Worm (Caenorhabditis elegans) whole organism, L1 larva: ENCODE measurements around the gene F26F12.5.

Source experiments
- C16A3.4 ChIP-seq: fragments of 150-350 bp; optimal IDR thresholded peaks from 2 replicates; lab custom pipeline; 2014; ENCODE audit warnings: missing biosample characterization, missing genetic modification characterization
- Y116A8C.19 ChIP-seq: sonication (generic microtip); optimal IDR thresholded peaks from 2 replicates; lab custom pipeline; 2016; ENCODE audit warnings: missing compliant biosample characterization, missing genetic modification characterization, borderline replicate concordance
- blmp-1 ChIP-seq: fragments of 150-350 bp; optimal IDR thresholded peaks from 2 replicates; lab custom pipeline; 2014; ENCODE audit warnings: missing biosample characterization, missing genetic modification characterization
- ceh-63 ChIP-seq: fragments of 200-800 bp; sonication (Bioruptor generic); optimal IDR thresholded peaks from 2 replicates; lab custom pipeline; 2018; ENCODE audit warnings: mild to moderate bottlenecking, missing genetic modification characterization, missing compliant biosample characterization
- ces-1 ChIP-seq: fragments of 150-350 bp; optimal IDR thresholded peaks from 2 replicates; lab custom pipeline; 2014; ENCODE audit warnings: missing biosample characterization, missing genetic modification reagents, missing genetic modification characterization
- dpl-1 ChIP-seq, 3 experiments: fragments of 150-350 bp in 2 of 3; sonication (generic microtip) in 1 of 3; optimal IDR thresholded peaks; 2 replicates each; lab custom pipeline; 2014 to 2017; ENCODE audit warnings: missing biosample characterization in 3 of 3, missing genetic modification characterization in 3 of 3, missing genetic modification reagents in 3 of 3
- efl-1 ChIP-seq, 4 experiments: fragments of 150-350 bp; optimal IDR thresholded peaks in 3 of 4; peaks in 1 of 4; 1 replicate in 1 of 4; 2 replicates in 3 of 4; lab custom pipeline; 2014; ENCODE audit warnings: missing biosample characterization in 2 of 4, missing genetic modification characterization in 2 of 4, missing genetic modification reagents in 2 of 4
- egl-27 ChIP-seq, 2 experiments: fragments of 150-350 bp in 1 of 2; sonication (generic microtip); optimal IDR thresholded peaks; 3 replicates each; lab custom pipeline; 2017 to 2018; ENCODE audit warnings: missing biosample characterization in 2 of 2, missing genetic modification characterization in 2 of 2, missing genetic modification reagents in 2 of 2
- elt-3 ChIP-seq, 6 experiments: fragments of 150-350 bp in 1 of 6; sonication (generic microtip); optimal IDR thresholded peaks; 2 replicates each; lab custom pipeline; 2017 to 2018; ENCODE audit warnings: missing biosample characterization in 6 of 6, missing genetic modification characterization in 6 of 6, inconsistent platforms in 1 of 6
- ets-5 ChIP-seq: fragments of 200-800 bp; sonication (Bioruptor generic); IDR thresholded peaks from 2 replicates; pipeline ENCODE4 v1.3.6; 2022; ENCODE audit warnings: missing genetic modification characterization, missing compliant biosample characterization
- fkh-10 ChIP-seq: sonication (generic microtip); optimal IDR thresholded peaks from 2 replicates; lab custom pipeline; 2017; ENCODE audit warnings: missing biosample characterization, missing genetic modification reagents, missing genetic modification characterization
- fkh-8 ChIP-seq: sonication (generic microtip); optimal IDR thresholded peaks from 2 replicates; lab custom pipeline; 2016; ENCODE audit warnings: mild to moderate bottlenecking, missing genetic modification characterization, missing compliant biosample characterization
- grh-1 ChIP-seq: fragments of 200-800 bp; sonication (Bioruptor generic); IDR thresholded peaks from 2 replicates; pipeline ENCODE4 v1.3.6; 2022; ENCODE audit warnings: missing genetic modification reagents, missing genetic modification characterization, missing compliant biosample characterization
- hlh-4 ChIP-seq: sonication (generic microtip); optimal IDR thresholded peaks from 2 replicates; lab custom pipeline; 2016; ENCODE audit warnings: mild to moderate bottlenecking, missing genetic modification characterization, missing compliant biosample characterization
- hpl-2 ChIP-seq: fragments of 150-350 bp; optimal IDR thresholded peaks from 2 replicates; lab custom pipeline; 2014; ENCODE audit warnings: missing biosample characterization, missing genetic modification reagents, missing genetic modification characterization
- irx-1 ChIP-seq: sonication (generic microtip); optimal IDR thresholded peaks from 2 replicates; lab custom pipeline; 2016; ENCODE audit warnings: missing genetic modification characterization, missing compliant biosample characterization
- isw-1 ChIP-seq: fragments of 200-800 bp; sonication (Bioruptor generic); IDR thresholded peaks from 2 replicates; pipeline ENCODE4 v1.3.6; 2022; ENCODE audit warnings: missing genetic modification characterization, missing compliant biosample characterization
- lin-15B ChIP-seq: fragments of 150-350 bp; sonication (generic microtip); optimal IDR thresholded peaks from 3 replicates; lab custom pipeline; 2014; ENCODE audit warnings: missing biosample characterization, missing genetic modification characterization
- lin-39 ChIP-seq: fragments of 150-350 bp; optimal IDR thresholded peaks from 2 replicates; lab custom pipeline; 2014; ENCODE audit warnings: missing biosample characterization, missing genetic modification reagents, missing genetic modification characterization
- lir-3 ChIP-seq: sonication (generic microtip); optimal IDR thresholded peaks from 2 replicates; lab custom pipeline; 2016; ENCODE audit warnings: mild to moderate bottlenecking, missing genetic modification characterization, moderate library complexity, missing compliant biosample characterization; ENCODE audit not compliant: poor library complexity
- lsy-2 ChIP-seq, 2 experiments: fragments of 150-350 bp; optimal IDR thresholded peaks; 2 replicates each; lab custom pipeline; 2014; ENCODE audit warnings: missing biosample characterization in 2 of 2, missing genetic modification characterization in 2 of 2
- mab-9 ChIP-seq: fragments of 200-800 bp; sonication (Bioruptor generic); IDR thresholded peaks from 2 replicates; pipeline ENCODE4 v1.3.6; 2022; ENCODE audit warnings: missing genetic modification reagents, missing genetic modification characterization, missing compliant biosample characterization
- mef-2 ChIP-seq: fragments of 150-350 bp; optimal IDR thresholded peaks from 2 replicates; lab custom pipeline; 2014; ENCODE audit warnings: missing biosample characterization, missing genetic modification characterization
- nhr-19 ChIP-seq: fragments of 200-800 bp; sonication (Bioruptor generic); conservative IDR thresholded peaks from 2 replicates; pipeline ENCODE4 v1.3.6; 2022; ENCODE audit warnings: missing genetic modification characterization, missing compliant biosample characterization
- nhr-47 ChIP-seq: sonication (generic microtip); optimal IDR thresholded peaks from 2 replicates; lab custom pipeline; 2016; ENCODE audit warnings: mild to moderate bottlenecking, missing genetic modification characterization, moderate library complexity, missing compliant biosample characterization
- nhr-76 ChIP-seq: sonication (generic microtip); optimal IDR thresholded peaks from 2 replicates; lab custom pipeline; 2017; ENCODE audit warnings: missing biosample characterization, missing genetic modification characterization
- nhr-84 ChIP-seq: sonication (generic microtip); optimal IDR thresholded peaks from 2 replicates; lab custom pipeline; 2017; ENCODE audit warnings: missing biosample characterization, missing genetic modification characterization
- pax-3 ChIP-seq: fragments of 200-800 bp; sonication (Bioruptor generic); optimal IDR thresholded peaks from 2 replicates; lab custom pipeline; 2018; ENCODE audit warnings: mild to moderate bottlenecking, missing genetic modification characterization, moderate library complexity, missing compliant biosample characterization
- skn-1 ChIP-seq: fragments of 150-350 bp; optimal IDR thresholded peaks from 2 replicates; lab custom pipeline; 2014; ENCODE audit warnings: missing biosample characterization, missing genetic modification characterization
- snpc-4 ChIP-seq: fragments of 150-350 bp; optimal IDR thresholded peaks from 2 replicates; lab custom pipeline; 2014; ENCODE audit warnings: missing biosample characterization, missing genetic modification characterization
- snu-23 ChIP-seq: sonication (generic microtip); optimal IDR thresholded peaks from 2 replicates; lab custom pipeline; 2016; ENCODE audit warnings: missing genetic modification characterization, missing compliant biosample characterization
- tlp-1 ChIP-seq: fragments of 150-350 bp; optimal IDR thresholded peaks from 2 replicates; lab custom pipeline; 2014; ENCODE audit warnings: missing biosample characterization, missing genetic modification characterization
- unc-130 ChIP-seq: fragments of 150-350 bp; optimal IDR thresholded peaks from 2 replicates; lab custom pipeline; 2017; ENCODE audit warnings: missing biosample characterization, missing genetic modification characterization, inconsistent platforms
- unc-86 ChIP-seq: sonication (generic microtip); optimal IDR thresholded peaks from 2 replicates; lab custom pipeline; 2016; ENCODE audit warnings: missing genetic modification characterization, missing compliant biosample characterization
- unc-98 ChIP-seq: fragments of 200-800 bp; sonication (Bioruptor generic); IDR thresholded peaks from 2 replicates; pipeline ENCODE4 v1.3.6; 2022; ENCODE audit warnings: missing genetic modification characterization, missing compliant biosample characterization
- vab-15 ChIP-seq: sonication (generic microtip); optimal IDR thresholded peaks from 2 replicates; lab custom pipeline; 2017; ENCODE audit warnings: missing genotype, mild to moderate bottlenecking, missing genetic modification characterization, missing compliant biosample characterization
- zag-1 ChIP-seq: fragments of 150-350 bp; optimal IDR thresholded peaks from 2 replicates; lab custom pipeline; 2014; ENCODE audit warnings: missing biosample characterization, missing genetic modification characterization
- ztf-4 ChIP-seq: fragments of 150-350 bp; optimal IDR thresholded peaks from 2 replicates; lab custom pipeline; 2014; ENCODE audit warnings: missing biosample characterization, missing genetic modification characterization

F26F12.5 gene

ce11 chrV:5865085-5865484, at the start of gene F26F12.5:
F26F12.5 (minus strand) TSS chrV:5865185.
- TF ChIP-seq elt-3 (tag; optimal IDR thresholded peaks at IDR 0.05; lab: Kevin White, UChicago) = no peak
- TF ChIP-seq fkh-10 (GFP tag; lab: Kevin White, UChicago) = no peak
- no peak for TF ChIP-seq fkh-8 (tag; lab: Kevin White, UChicago)
- TF ChIP-seq Y116A8C.19 (tag; lab: Kevin White, UChicago) = no peak
- no peak for TF ChIP-seq tlp-1 (tag; lab: Kevin White, UChicago)
- TF ChIP-seq, all 84 proteins: peak for 0

- no peak for TF ChIP-seq efl-1 (optimal IDR thresholded peaks at IDR 0.05; lab: Kevin White, UChicago)
- TF ChIP-seq efl-1 (GFP tag; optimal IDR thresholded peaks at IDR 0.05 in 1 of 2; lab: Kevin White, UChicago) = peak in 1 of 2 experiments; percentile 7
- no peak for TF ChIP-seq lir-3 (tag; lab: Kevin White, UChicago)
- no peak for TF ChIP-seq C16A3.4
Observed at ce11 chrV:5912426-5912825, 47.4 kb upstream of the F26F12.5 start, which contains the start of gene C04E6.13. C04E6.13 (plus strand) TSS chrV:5912726.

- TF ChIP-seq vab-15 (no peak), mef-2 (tag; lab: Kevin White, UChicago) (no peak), nhr-76 (tag; lab: Kevin White, UChicago) (no peak), mab-9 (GFP tag; lab: Robert Waterston, UW) (no peak), nhr-84 (tag; lab: Kevin White, UChicago) (no peak), grh-1 (no peak), isw-1 (no peak), pax-3 (tag; lab: Kevin White, UChicago) (no peak), nhr-47 (tag; lab: Kevin White, UChicago) (no peak), hpl-2 (GFP tag; lab: Kevin White, UChicago) (no peak), unc-130 (tag; lab: Kevin White, UChicago) (no peak), skn-1 (no peak), dpl-1 (GFP tag; optimal IDR thresholded peaks at IDR 0.05; lab: Kevin White, UChicago) (no peak), unc-86 (tag; lab: Kevin White, UChicago) (no peak), nhr-19 (GFP tag; lab: Robert Waterston, UW) (no peak), fkh-8 (tag; lab: Kevin White, UChicago) (no peak)
Observed at ce11 chrV:5907090-5907489, 42.1 kb upstream of the F26F12.5 start, which contains the start of gene C04E6.4. C04E6.4 (plus strand) TSS chrV:5907390.

ce11 chrV:5906252-5906651, 41.3 kb upstream of the F26F12.5 start, which contains the start of gene srd-15:
srd-15 (minus strand) TSS chrV:5906352.
- TF ChIP-seq snu-23 (GFP tag; lab: Kevin White, UChicago) (no peak), tlp-1 (tag; lab: Kevin White, UChicago) (no peak), ceh-63 (GFP tag; lab: Kevin White, UChicago) (no peak), lin-39 (tag; lab: Kevin White, UChicago) (no peak), lsy-2 (tag; optimal IDR thresholded peaks at IDR 0.05; lab: Kevin White, UChicago) (no peak), mab-9 (GFP tag; lab: Robert Waterston, UW) (no peak), irx-1 (no peak), ztf-4 (tag; lab: Kevin White, UChicago) (no peak), ets-5 (GFP tag; lab: Robert Waterston, UW) (no peak), egl-27 (tag; optimal IDR thresholded peaks at IDR 0.05; lab: Kevin White, UChicago) (no peak), lin-15B (tag; lab: Kevin White, UChicago) (no peak), nhr-19 (GFP tag; lab: Robert Waterston, UW) (no peak), hlh-4 (tag; lab: Kevin White, UChicago) (no peak), dpl-1 (GFP tag; optimal IDR thresholded peaks at IDR 0.05; lab: Kevin White, UChicago) (no peak), zag-1 (tag; lab: Kevin White, UChicago) (no peak), snpc-4 (tag; lab: Kevin White, UChicago) (no peak), nhr-76 (tag; lab: Kevin White, UChicago) (no peak), ces-1 (GFP tag; lab: Kevin White, UChicago) (no peak), unc-98 (GFP tag; lab: Robert Waterston, UW) (no peak), blmp-1 (tag; lab: Kevin White, UChicago) (no peak)
